Fruit fly (Drosophila melanogaster) whole organism, embryonic: ENCODE results near the gene CG6067.

Experiments
- Adf1 ChIP-seq: fragments of 200-800 bp; sonication (Bioruptor generic); IDR thresholded peaks from 2 replicates; pipeline ENCODE4 v1.3.6; 2022; ENCODE audit warnings: missing biosample characterization, missing genetic modification characterization
- Aef1 ChIP-seq: fragments of 200-800 bp; sonication (Bioruptor generic); IDR thresholded peaks from 3 replicates; pipeline ENCODE4 v1.3.6; 2022; ENCODE audit warnings: missing biosample characterization, missing genetic modification characterization
- C15 ChIP-seq: fragments of 200-800 bp; sonication (Bioruptor generic); IDR thresholded peaks from 3 replicates; pipeline ENCODE4 v1.3.6; 2022; ENCODE audit warnings: missing biosample characterization, missing genetic modification characterization
- CG10147 ChIP-seq: fragments of 200-800 bp; sonication (Bioruptor generic); optimal IDR thresholded peaks from 2 replicates; lab custom pipeline; 2019; ENCODE audit warnings: missing biosample characterization, mild to moderate bottlenecking, missing genetic modification characterization, moderate library complexity
- CG15011 ChIP-seq: fragments of 200-800 bp; sonication (Bioruptor generic); optimal IDR thresholded peaks from 3 replicates; lab custom pipeline; 2018; ENCODE audit warnings: missing biosample characterization, mild to moderate bottlenecking, missing genetic modification characterization
- CG16813 ChIP-seq: fragments of 200-800 bp; sonication (Bioruptor generic); IDR thresholded peaks from 3 replicates; pipeline ENCODE4 v1.3.6; 2022; ENCODE audit warnings: missing biosample characterization, missing genetic modification characterization; ENCODE audit not compliant: partially characterized antibody
- CG17186 ChIP-seq: fragments of 200-800 bp; sonication (Bioruptor generic); optimal IDR thresholded peaks from 3 replicates; lab custom pipeline; 2017; ENCODE audit warnings: missing biosample characterization, missing genetic modification reagents, missing genetic modification characterization
- CG18619 ChIP-seq: fragments of 200-800 bp; sonication (Bioruptor generic); optimal IDR thresholded peaks from 3 replicates; lab custom pipeline; 2017; ENCODE audit warnings: missing biosample characterization, mild to moderate bottlenecking, missing genetic modification characterization
- CG30020 ChIP-seq: fragments of 200-800 bp; optimal IDR thresholded peaks from 2 replicates; lab custom pipeline; 2019; ENCODE audit warnings: missing biosample characterization, mild to moderate bottlenecking, missing genetic modification characterization, moderate library complexity
- CG3065 ChIP-seq: fragments of 200-800 bp; sonication (Bioruptor generic); optimal IDR thresholded peaks from 2 replicates; lab custom pipeline; 2016; ENCODE audit warnings: missing biosample characterization, missing genetic modification characterization
- CG32532 ChIP-seq: fragments of 200-800 bp; sonication (Bioruptor generic); IDR thresholded peaks from 2 replicates; pipeline ENCODE4 v1.3.6; 2022; ENCODE audit warnings: missing biosample characterization, missing genetic modification characterization
- CG3281 ChIP-seq: fragments of 200-800 bp; sonication (Bioruptor generic); optimal IDR thresholded peaks from 3 replicates; lab custom pipeline; 2017; ENCODE audit warnings: missing biosample characterization, mild to moderate bottlenecking, missing genetic modification characterization
- CG5180 ChIP-seq: fragments of 200-800 bp; sonication (Bioruptor generic); optimal IDR thresholded peaks from 3 replicates; lab custom pipeline; 2017; ENCODE audit warnings: missing biosample characterization, missing genetic modification characterization, mild to moderate bottlenecking, moderate library complexity, missing genetic modification reagents
- CG5245 ChIP-seq: fragments of 200-800 bp; sonication (Bioruptor generic); optimal IDR thresholded peaks from 3 replicates; lab custom pipeline; 2016; ENCODE audit warnings: missing biosample characterization, missing genetic modification characterization
- CG6175 ChIP-seq: fragments of 200-800 bp; sonication (Bioruptor generic); IDR thresholded peaks from 3 replicates; pipeline ENCODE4 v1.3.6; 2022; ENCODE audit warnings: missing biosample characterization, missing genetic modification characterization
- CG7271 ChIP-seq: fragments of 200-800 bp; sonication (Bioruptor generic); optimal IDR thresholded peaks from 2 replicates; lab custom pipeline; 2018; ENCODE audit warnings: missing biosample characterization, mild to moderate bottlenecking, missing genetic modification characterization, moderate library complexity
- CG7556 ChIP-seq: fragments of 200-800 bp; sonication (Bioruptor generic); optimal IDR thresholded peaks from 2 replicates; lab custom pipeline; 2017; ENCODE audit warnings: missing biosample characterization, mild to moderate bottlenecking, missing genetic modification characterization
- CG7928 ChIP-seq: fragments of 200-800 bp; sonication (Bioruptor generic); optimal IDR thresholded peaks from 2 replicates; lab custom pipeline; 2017; ENCODE audit warnings: missing biosample characterization, mild to moderate bottlenecking, missing genetic modification characterization
- CG7987 ChIP-seq: fragments of 200-800 bp; sonication (Bioruptor generic); optimal IDR thresholded peaks from 2 replicates; lab custom pipeline; 2018; ENCODE audit warnings: missing biosample characterization, mild to moderate bottlenecking, missing genetic modification characterization, moderate library complexity
- CG9876 ChIP-seq: fragments of 200-800 bp; sonication (Bioruptor generic); optimal IDR thresholded peaks from 2 replicates; lab custom pipeline; 2016; ENCODE audit warnings: missing biosample characterization, missing genetic modification characterization
- CTCF ChIP-seq: fragments of 200-800 bp; sonication (Bioruptor generic); optimal IDR thresholded peaks from 2 replicates; lab custom pipeline; 2017; ENCODE audit warnings: missing biosample characterization, mild to moderate bottlenecking, missing genetic modification characterization, moderate library complexity
- Dek ChIP-seq: fragments of 200-800 bp; sonication (Bioruptor generic); optimal IDR thresholded peaks from 3 replicates; lab custom pipeline; 2019; ENCODE audit warnings: missing biosample characterization, mild to moderate bottlenecking, missing genetic modification characterization, moderate library complexity
- Dip2 ChIP-seq: fragments of 200-800 bp; sonication (Bioruptor generic); IDR thresholded peaks from 2 replicates; pipeline ENCODE4 v1.3.6; 2022; ENCODE audit warnings: missing biosample characterization, missing genetic modification characterization
- Dll ChIP-seq: fragments of 200-800 bp; sonication (Bioruptor generic); IDR thresholded peaks from 4 replicates; pipeline ENCODE4 v1.3.6; 2022; ENCODE audit warnings: missing biosample characterization, missing genetic modification characterization; ENCODE audit not compliant: partially characterized antibody
- HLH4C ChIP-seq: fragments of 200-800 bp; sonication (Bioruptor generic); IDR thresholded peaks from 3 replicates; pipeline ENCODE4 v1.3.6; 2022; ENCODE audit warnings: missing biosample characterization, missing genetic modification characterization; ENCODE audit not compliant: partially characterized antibody
- HmgZ ChIP-seq: fragments of 200-800 bp; sonication (Bioruptor generic); optimal IDR thresholded peaks from 2 replicates; lab custom pipeline; 2018; ENCODE audit warnings: missing biosample characterization, mild to moderate bottlenecking, missing genetic modification characterization
- Kr ChIP-seq: fragments of 200-800 bp; sonication (Bioruptor generic); optimal IDR thresholded peaks from 2 replicates; lab custom pipeline; 2017; ENCODE audit warnings: missing biosample characterization, mild to moderate bottlenecking, missing genetic modification characterization
- Mad ChIP-seq: fragments of 200-800 bp; sonication (Bioruptor generic); optimal IDR thresholded peaks from 2 replicates; lab custom pipeline; 2016; ENCODE audit warnings: missing biosample characterization, missing genetic modification characterization
- Mes4 ChIP-seq: fragments of 200-800 bp; sonication (Bioruptor generic); optimal IDR thresholded peaks from 2 replicates; lab custom pipeline; 2016; ENCODE audit warnings: missing biosample characterization, missing genetic modification characterization
- NK7.1 ChIP-seq: fragments of 200-800 bp; sonication (Bioruptor generic); optimal IDR thresholded peaks from 3 replicates; lab custom pipeline; 2016; ENCODE audit warnings: missing biosample characterization, missing genetic modification characterization
- TFAM ChIP-seq: fragments of 200-800 bp; sonication (Bioruptor generic); optimal IDR thresholded peaks from 2 replicates; lab custom pipeline; 2017; ENCODE audit warnings: missing biosample characterization, missing genetic modification characterization, inconsistent platforms
- Trl ChIP-seq, 3 experiments: fragments of >200 bp in 2 of 3; fragments of 200-800 bp in 1 of 3; sonication (Bioruptor generic) in 1 of 3; optimal IDR thresholded peaks; 2 replicates in 1 of 3; 3 replicates in 2 of 3; lab custom pipeline; 2016 to 2017; ENCODE audit warnings: missing biosample characterization in 1 of 3, missing genetic modification characterization in 1 of 3
- cg ChIP-seq: fragments of 200-800 bp; sonication (Bioruptor generic); optimal IDR thresholded peaks from 3 replicates; lab custom pipeline; 2019; ENCODE audit warnings: missing biosample characterization, mild to moderate bottlenecking, missing genetic modification characterization, moderate library complexity
- chm ChIP-seq: fragments of 200-800 bp; sonication (Bioruptor generic); IDR thresholded peaks from 2 replicates; pipeline ENCODE4 v1.3.6; 2022; ENCODE audit warnings: missing biosample characterization, missing genetic modification characterization
- da ChIP-seq: fragments of 200-800 bp; sonication (Bioruptor generic); optimal IDR thresholded peaks from 2 replicates; lab custom pipeline; 2016; ENCODE audit warnings: missing biosample characterization, missing genetic modification characterization
- dysf ChIP-seq: fragments of 200-800 bp; sonication (Bioruptor generic); IDR thresholded peaks from 3 replicates; pipeline ENCODE4 v1.3.6; 2022; ENCODE audit warnings: missing biosample characterization, missing genetic modification characterization
- en ChIP-seq: fragments of 200-800 bp; sonication (Bioruptor generic); optimal IDR thresholded peaks from 2 replicates; lab custom pipeline; 2016; ENCODE audit warnings: missing biosample characterization, missing genetic modification characterization
- exex ChIP-seq: fragments of 200-800 bp; sonication (Bioruptor generic); optimal IDR thresholded peaks from 4 replicates; lab custom pipeline; 2018; ENCODE audit warnings: missing biosample characterization, mild to moderate bottlenecking, missing genetic modification characterization, moderate library complexity
- fru ChIP-seq: fragments of >200 bp; optimal IDR thresholded peaks from 2 replicates; lab custom pipeline; 2017
- kni ChIP-seq: fragments of 200-800 bp; sonication (Bioruptor generic); optimal IDR thresholded peaks from 3 replicates; lab custom pipeline; 2017; ENCODE audit warnings: mild to moderate bottlenecking, missing biosample characterization, missing genetic modification reagents, missing genetic modification characterization
- lov ChIP-seq, 2 experiments: fragments of 200-800 bp in 1 of 2; fragments of >200 bp in 1 of 2; sonication (Bioruptor generic) in 1 of 2; IDR thresholded peaks in 1 of 2; optimal IDR thresholded peaks in 1 of 2; 2 replicates in 1 of 2; 3 replicates in 1 of 2; pipeline versions ENCODE4 v1.3.6 to Lab custom; 2017 to 2022; ENCODE audit warnings: missing biosample characterization in 1 of 2, missing genetic modification characterization in 1 of 2
- p53 ChIP-seq: fragments of 200-800 bp; sonication (Bioruptor generic); optimal IDR thresholded peaks from 2 replicates; lab custom pipeline; 2016; ENCODE audit warnings: missing biosample characterization, missing genetic modification characterization
- pho ChIP-seq: fragments of 200-800 bp; sonication (Bioruptor generic); optimal IDR thresholded peaks from 2 replicates; lab custom pipeline; 2016; ENCODE audit warnings: missing biosample characterization, missing genetic modification characterization
- pros ChIP-seq: fragments of 200-800 bp; sonication (Bioruptor generic); optimal IDR thresholded peaks from 3 replicates; lab custom pipeline; 2019; ENCODE audit warnings: missing biosample characterization, mild to moderate bottlenecking, missing genetic modification characterization, moderate library complexity
- rib ChIP-seq: fragments of 200-800 bp; sonication (Bioruptor generic); IDR thresholded peaks from 2 replicates; pipeline ENCODE4 v1.3.6; 2022; ENCODE audit warnings: missing biosample characterization, missing genetic modification characterization
- row ChIP-seq: fragments of 200-800 bp; sonication (Bioruptor generic); IDR thresholded peaks from 3 replicates; pipeline ENCODE4 v1.3.6; 2022; ENCODE audit warnings: missing biosample characterization, missing genetic modification characterization
- run ChIP-seq: fragments of 200-800 bp; sonication (Bioruptor generic); optimal IDR thresholded peaks from 3 replicates; lab custom pipeline; 2018; ENCODE audit warnings: missing biosample characterization, mild to moderate bottlenecking, missing genetic modification characterization
- tll ChIP-seq, 2 experiments: fragments of 200-800 bp in 1 of 2; fragments of >200 bp in 1 of 2; sonication (Bioruptor generic) in 1 of 2; optimal IDR thresholded peaks; 2 replicates each; lab custom pipeline; 2017 to 2019; ENCODE audit warnings: missing biosample characterization in 2 of 2, missing genetic modification characterization in 2 of 2, mild to moderate bottlenecking in 1 of 2, moderate library complexity in 1 of 2
- tup ChIP-seq: fragments of 200-800 bp; sonication (Bioruptor generic); optimal IDR thresholded peaks from 2 replicates; lab custom pipeline; 2016; ENCODE audit warnings: missing biosample characterization, mild to moderate bottlenecking, missing genetic modification characterization, moderate library complexity

Gene CG6067

dm6 chrX:5969860-5970665 lies 14.6 kb downstream of the CG6067 start (continued):
- TF ChIP-seq run = peak; percentile 15
- peak; percentile 26 for TF ChIP-seq Kr (GFP tag; lab: Kevin White, UChicago)
- TF ChIP-seq CG7928 = no peak
- TF ChIP-seq da = no peak
- TF ChIP-seq Aef1 = peak; percentile 52; the same call in 2 of the 3 replicates
- peak; percentile 57 for TF ChIP-seq dysf
- TF ChIP-seq exex (tag; lab: Kevin White, UChicago) = no peak
- TF ChIP-seq CG7556 (GFP tag; lab: Kevin White, UChicago) = peak; percentile 72
- no peak for TF ChIP-seq TFAM (GFP tag; lab: Kevin White, UChicago)
- TF ChIP-seq Dll = no peak
- no peak for TF ChIP-seq Mes4
- no peak for TF ChIP-seq en
- no peak for TF ChIP-seq HmgZ (tag; lab: Kevin White, UChicago)
- TF ChIP-seq Mad (GFP tag; lab: Kevin White, UChicago) = no peak
- no peak for TF ChIP-seq HLH4C (GFP tag; lab: Robert Waterston, UW)
- peak; percentile 6 for TF ChIP-seq Dek (tag; lab: Kevin White, UChicago)
- peak; percentile 62 for TF ChIP-seq row
- TF ChIP-seq CG32532 (GFP tag; lab: Robert Waterston, UW) = peak; percentile 38
- no peak for TF ChIP-seq rib (GFP tag; lab: Robert Waterston, UW)
- peak; percentile 67 for TF ChIP-seq CG5180
- TF ChIP-seq Adf1 (GFP tag; lab: Robert Waterston, UW) = no peak
- TF ChIP-seq CG9876 (GFP tag; lab: Kevin White, UChicago) = no peak
- TF ChIP-seq Dip2 (GFP tag; lab: Robert Waterston, UW) = no peak
- TF ChIP-seq tll (GFP tag; optimal IDR thresholded peaks at IDR 0.05; lab: Kevin White, UChicago) = no peak
- TF ChIP-seq C15 (GFP tag; lab: Robert Waterston, UW) = no peak
- no peak for TF ChIP-seq Trl (optimal IDR thresholded peaks at IDR 0.05; lab: Kevin White, UChicago)
- TF ChIP-seq Trl (GFP tag; optimal IDR thresholded peaks at IDR 0.05; lab: Kevin White, UChicago) = no peak
- TF ChIP-seq CG10147 (GFP tag; lab: Kevin White, UChicago) = peak; percentile 23
- peak; percentile 31 for TF ChIP-seq cg (GFP tag; lab: Kevin White, UChicago)
- no peak for TF ChIP-seq NK7.1 (GFP tag; lab: Kevin White, UChicago)
- no peak for TF ChIP-seq CTCF
- no peak for TF ChIP-seq CG15011 (GFP tag; lab: Kevin White, UChicago)
- TF ChIP-seq CG3065 (GFP tag; lab: Kevin White, UChicago) = no peak
- peak; percentile 41 for TF ChIP-seq pho (GFP tag; lab: Kevin White, UChicago)
- TF ChIP-seq CG18619 (GFP tag; lab: Kevin White, UChicago) = peak; percentile 50
- TF ChIP-seq chm = 0 out of 2 replicates have a peak, but pooled peaks have one; percentile 26
- TF ChIP-seq CG3281 = peak; percentile 15
- no peak for TF ChIP-seq CG17186 (GFP tag; lab: Kevin White, UChicago)
- no peak for TF ChIP-seq tup (GFP tag; lab: Kevin White, UChicago)
- no peak for TF ChIP-seq lov (optimal IDR thresholded peaks at IDR 0.05; lab: Kevin White, UChicago)
- TF ChIP-seq lov (GFP tag; IDR thresholded peaks at IDR 0.05; lab: Robert Waterston, UW) = no peak
- TF ChIP-seq p53 (GFP tag; lab: Kevin White, UChicago) = no peak
- no peak for TF ChIP-seq CG7987 (GFP tag; lab: Kevin White, UChicago)
- no peak for TF ChIP-seq CG30020 (tag; lab: Kevin White, UChicago)
- TF ChIP-seq CG6175 = no peak
- TF ChIP-seq CG5245 (GFP tag; lab: Kevin White, UChicago) = no peak
- TF ChIP-seq CG16813 = no peak
- TF ChIP-seq fru = no peak
- peak; percentile 9 for TF ChIP-seq pros
- no peak for TF ChIP-seq kni
- no peak for TF ChIP-seq CG7271 (tag; lab: Kevin White, UChicago)
